Fruit fly (Drosophila melanogaster): ENCODE data around the gene CG8679.
A peak's percentile ranks its signal among the peaks of the same experiment; 100 is the strongest.

The CG8679 gene

DNA sequence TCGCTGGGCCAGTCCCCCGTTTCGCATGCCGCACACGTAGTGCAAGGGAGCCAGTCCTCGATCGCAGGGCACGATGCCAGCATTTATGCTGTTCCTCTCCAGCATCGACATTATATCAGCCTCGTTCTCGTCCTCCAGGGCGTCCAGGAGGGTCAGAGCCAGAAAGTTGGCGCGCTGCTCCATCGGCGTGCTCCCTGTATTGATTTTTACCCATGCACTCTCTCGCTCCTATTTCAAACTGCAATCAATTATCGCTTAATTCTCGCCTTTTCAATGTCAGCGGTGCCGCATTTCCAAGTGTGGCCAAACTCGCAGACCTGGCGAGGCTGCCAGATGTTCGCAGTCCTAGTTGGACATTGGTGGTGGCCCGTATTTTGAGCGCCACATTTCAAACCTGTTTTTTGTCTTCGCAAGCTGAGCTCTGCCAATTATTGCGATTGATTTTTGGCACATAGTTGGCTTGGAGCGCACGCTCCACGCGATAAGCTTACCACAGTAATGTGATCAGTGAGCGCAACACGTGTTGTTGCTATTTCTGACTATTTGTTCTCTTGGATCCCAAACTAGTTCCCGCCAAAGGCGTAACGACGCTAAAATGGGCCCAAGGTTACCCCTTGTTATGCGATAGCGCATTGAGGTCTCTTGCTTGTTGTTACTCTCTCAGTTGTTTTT, at the start of gene CG8679 (continued):
- no peak for TF ChIP-seq vfl (GFP tag; optimal IDR thresholded peaks at IDR 0.05)
- TF ChIP-seq PHDP (tag; optimal IDR thresholded peaks at IDR 0.05), result no peak
- no peak for TF ChIP-seq lola (GFP tag; optimal IDR thresholded peaks at IDR 0.05)
- TF ChIP-seq CG4404 (GFP tag; IDR thresholded peaks at IDR 0.05), result no peak
- TF ChIP-seq tx (GFP tag; optimal IDR thresholded peaks at IDR 0.05), result no peak
- no peak for TF ChIP-seq kni (GFP tag; optimal IDR thresholded peaks at IDR 0.05)
- no peak for TF ChIP-seq CG7839 (tag; optimal IDR thresholded peaks at IDR 0.05)
- TF ChIP-seq CG6272 (GFP tag; IDR thresholded peaks at IDR 0.05), result no peak
- TF ChIP-seq CG43689 (GFP tag; IDR thresholded peaks at IDR 0.05), result no peak
- TF ChIP-seq CG12744 (GFP tag; optimal IDR thresholded peaks at IDR 0.05), result no peak
- no peak for TF ChIP-seq CG31365 (tag; optimal IDR thresholded peaks at IDR 0.05)
- peak; percentile 27 for TF ChIP-seq lab (GFP tag; optimal IDR thresholded peaks at IDR 0.05)
- TF ChIP-seq CG14965 (GFP tag; optimal IDR thresholded peaks at IDR 0.05; ENCODE audit: borderline replicate concordance), result no peak
- no peak for TF ChIP-seq CG6689 (GFP tag; IDR thresholded peaks at IDR 0.05)
- TF ChIP-seq HLH54F (GFP tag; optimal IDR thresholded peaks at IDR 0.05), result no peak
- no peak for TF ChIP-seq gcm (GFP tag; optimal IDR thresholded peaks at IDR 0.05)
- no peak for TF ChIP-seq CG8478 (optimal IDR thresholded peaks at IDR 0.05)
- TF ChIP-seq mld (GFP tag; IDR thresholded peaks at IDR 0.05; ENCODE audit: partially characterized antibody), result no peak; the same call in 2 of the 3 replicates
- TF ChIP-seq sens (GFP tag), result peak; percentile 78
- TF ChIP-seq CG32767 (GFP tag; IDR thresholded peaks at IDR 0.05), result no peak
- TF ChIP-seq unpg (GFP tag; optimal IDR thresholded peaks at IDR 0.05), result no peak
- no peak for TF ChIP-seq MTF-1 (GFP tag; optimal IDR thresholded peaks at IDR 0.05; ENCODE audit: borderline replicate concordance)
- no peak for TF ChIP-seq Lim3 (GFP tag; IDR thresholded peaks at IDR 0.05)
- no peak for TF ChIP-seq CG6254 (GFP tag; optimal IDR thresholded peaks at IDR 0.05)
- no peak for TF ChIP-seq disco-r (GFP tag; optimal IDR thresholded peaks at IDR 0.05)
- no peak for TF ChIP-seq gsb-n (tag; optimal IDR thresholded peaks at IDR 0.05)
- TF ChIP-seq CG12659 (GFP tag; optimal IDR thresholded peaks at IDR 0.05), result peak; percentile 45
- TF ChIP-seq ewg (GFP tag; optimal IDR thresholded peaks at IDR 0.05), result no peak
- TF ChIP-seq CrebB (tag; optimal IDR thresholded peaks at IDR 0.05), result no peak
- no peak for TF ChIP-seq pros (GFP tag; optimal IDR thresholded peaks at IDR 0.05)
- TF ChIP-seq Elba2 (GFP tag; optimal IDR thresholded peaks at IDR 0.05), result peak; percentile 67
- TF ChIP-seq Dref (GFP tag; IDR thresholded peaks at IDR 0.05), result peak; percentile 35
- no peak for TF ChIP-seq Sox102F (GFP tag; optimal IDR thresholded peaks at IDR 0.05)
- peak; percentile 20 for TF ChIP-seq CG18599 (GFP tag; optimal IDR thresholded peaks at IDR 0.05)
- TF ChIP-seq sqz (GFP tag; optimal IDR thresholded peaks at IDR 0.05), result no peak
- peak in 1 of 3 experiments; percentile 38 for TF ChIP-seq Stat92E (GFP tag; optimal IDR thresholded peaks at IDR 0.05)
- TF ChIP-seq CG11695 (GFP tag; IDR thresholded peaks at IDR 0.05), result peak; percentile 8; the same call in 1 of the 3 replicates
- no peak for TF ChIP-seq sim (GFP tag; IDR thresholded peaks at IDR 0.05)
- no peak for TF ChIP-seq YL-1 (GFP tag; optimal IDR thresholded peaks at IDR 0.05)
- no peak for TF ChIP-seq CG7372 (GFP tag; IDR thresholded peaks at IDR 0.05)
- TF ChIP-seq Gsc (GFP tag; IDR thresholded peaks at IDR 0.05), result no peak
- TF ChIP-seq BtbVII (GFP tag; optimal IDR thresholded peaks at IDR 0.05), result no peak
- no peak for TF ChIP-seq CG4328 (GFP tag; optimal IDR thresholded peaks at IDR 0.05)
- no peak for TF ChIP-seq Dip3 (GFP tag; optimal IDR thresholded peaks at IDR 0.05)
- TF ChIP-seq CG18476 (GFP tag; optimal IDR thresholded peaks at IDR 0.05), result no peak
- TF ChIP-seq TFAM (GFP tag; optimal IDR thresholded peaks at IDR 0.05), result no peak
- no peak for TF ChIP-seq CG2120 (GFP tag; optimal IDR thresholded peaks at IDR 0.05)
- TF ChIP-seq hth (optimal IDR thresholded peaks at IDR 0.05), result no peak
- TF ChIP-seq hbn (GFP tag; IDR thresholded peaks at IDR 0.05; ENCODE audit: partially characterized antibody), result no peak
- TF ChIP-seq slbo (GFP tag; IDR thresholded peaks at IDR 0.05), result no peak

Data from whole organism, embryonic.